Fruit fly (Drosophila melanogaster): ENCODE measurements around the gene milt.
A peak's percentile ranks its signal among the peaks of the same experiment; 100 is the strongest.

milt gene

DNA sequence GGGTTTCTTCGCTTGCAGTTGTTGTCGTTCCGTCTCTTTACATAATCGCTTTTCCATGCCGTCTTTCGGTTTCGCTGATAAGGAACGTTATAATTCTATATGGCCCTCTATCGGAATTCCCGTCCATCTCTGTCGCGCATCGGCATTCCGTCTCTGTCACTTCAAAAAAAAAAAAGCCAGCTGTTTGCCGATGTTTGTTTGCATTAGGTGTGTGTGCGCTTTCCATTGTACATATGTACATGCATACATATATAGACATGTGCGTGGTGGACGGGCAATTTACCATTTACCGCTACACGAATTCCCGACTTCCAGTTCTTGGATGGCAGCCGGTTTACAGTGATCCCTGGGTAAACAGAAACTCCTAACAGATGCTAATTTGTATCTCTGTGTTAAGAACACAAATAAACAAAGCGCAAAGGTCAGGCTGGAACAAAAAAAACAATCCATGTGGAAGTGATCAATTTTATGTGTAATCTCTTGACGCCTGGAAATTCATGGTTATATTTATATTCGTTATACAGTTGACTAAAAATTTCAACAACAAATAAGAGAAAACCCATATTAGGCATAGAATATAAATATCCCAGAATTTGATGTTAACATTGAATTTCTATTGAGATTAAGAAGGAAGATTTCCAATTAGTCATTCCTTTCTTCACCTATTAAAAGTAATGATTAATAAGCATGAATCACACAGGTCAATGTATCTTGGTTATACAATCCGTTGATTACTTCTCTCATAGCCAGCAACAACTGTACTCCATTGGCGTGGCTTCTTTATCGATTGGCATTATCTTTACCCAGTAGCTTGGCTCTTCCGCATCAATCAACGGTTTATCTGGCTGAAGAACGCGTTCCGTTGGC, 5.6 kb downstream of the milt start (continued):
- no peak for TF ChIP-seq al (GFP tag; IDR thresholded peaks at IDR 0.05)
- TF ChIP-seq Ravus (GFP tag; IDR thresholded peaks at IDR 0.05), result no peak
- peak in 1 of 2 experiments; percentile 76 for TF ChIP-seq bsh (GFP tag; optimal IDR thresholded peaks at IDR 0.05)
- peak; percentile 87 for TF ChIP-seq CG33557 (GFP tag; optimal IDR thresholded peaks at IDR 0.05)
- no peak for TF ChIP-seq Dfd (GFP tag; optimal IDR thresholded peaks at IDR 0.05)
- TF ChIP-seq CG10565 (GFP tag; optimal IDR thresholded peaks at IDR 0.05), result no peak
- TF ChIP-seq ase (GFP tag; IDR thresholded peaks at IDR 0.05), result no peak
- TF ChIP-seq Xrp1 (GFP tag; IDR thresholded peaks at IDR 0.05), result peak; percentile 63
- TF ChIP-seq zf30C (GFP tag; optimal IDR thresholded peaks at IDR 0.05), result no peak
- peak; percentile 94 for TF ChIP-seq sens (GFP tag)
- TF ChIP-seq Sry-β (GFP tag; optimal IDR thresholded peaks at IDR 0.05), result no peak
- no peak for TF ChIP-seq sna (GFP tag; IDR thresholded peaks at IDR 0.05; ENCODE audit: partially characterized antibody)
- TF ChIP-seq trem (tag; optimal IDR thresholded peaks at IDR 0.05), result no peak
- no peak for TF ChIP-seq Sry-δ (GFP tag; optimal IDR thresholded peaks at IDR 0.05)
- peak; percentile 63; the same call in 1 of the 3 replicates for TF ChIP-seq zfh1 (GFP tag; IDR thresholded peaks at IDR 0.05)
- peak; percentile 11 for TF ChIP-seq odd (GFP tag; optimal IDR thresholded peaks at IDR 0.05)
- 0 out of 2 replicates have a peak, but pooled peaks have one; percentile 9 for TF ChIP-seq CG5953 (GFP tag; IDR thresholded peaks at IDR 0.05)
- no peak for TF ChIP-seq CG1602 (GFP tag; optimal IDR thresholded peaks at IDR 0.05)
- no peak for TF ChIP-seq CG6791 (GFP tag; IDR thresholded peaks at IDR 0.05; ENCODE audit: partially characterized antibody)
- no peak for TF ChIP-seq CG9932 (GFP tag; IDR thresholded peaks at IDR 0.05)
- TF ChIP-seq wdn (GFP tag; IDR thresholded peaks at IDR 0.05), result no peak
- TF ChIP-seq CG13287 (GFP tag; IDR thresholded peaks at IDR 0.05; ENCODE audit: partially characterized antibody), result no peak
- no peak for TF ChIP-seq CG16779 (GFP tag; IDR thresholded peaks at IDR 0.05)
- TF ChIP-seq ttk (GFP tag; IDR thresholded peaks at IDR 0.05), result no peak
- TF ChIP-seq CG9727 (GFP tag; optimal IDR thresholded peaks at IDR 0.05), result peak; percentile 13
- peak; percentile 33 for TF ChIP-seq her (GFP tag; optimal IDR thresholded peaks at IDR 0.05)
- no peak for TF ChIP-seq TFAM (GFP tag; optimal IDR thresholded peaks at IDR 0.05)
- no peak for TF ChIP-seq Oaz (GFP tag; IDR thresholded peaks at IDR 0.05)
- peak; percentile 66 for TF ChIP-seq CG17912 (GFP tag; optimal IDR thresholded peaks at IDR 0.05)
- no peak for TF ChIP-seq CG12104 (GFP tag; optimal IDR thresholded peaks at IDR 0.05)
- TF ChIP-seq CG8478 (optimal IDR thresholded peaks at IDR 0.05), result no peak
- no peak for TF ChIP-seq pan (optimal IDR thresholded peaks at IDR 0.05)
- TF ChIP-seq pan (GFP tag; optimal IDR thresholded peaks at IDR 0.05 in 1 of 2, IDR thresholded peaks at IDR 0.05 in 1 of 2), result peak in 1 of 2 experiments; percentile 10
- peak; percentile 28; the same call in 1 of the 3 replicates for TF ChIP-seq CG11093 (GFP tag; IDR thresholded peaks at IDR 0.05)
- peak; percentile 54; the same call in 1 of the 2 replicates for TF ChIP-seq ranshi (GFP tag; IDR thresholded peaks at IDR 0.05)
- TF ChIP-seq MESR4 (GFP tag; optimal IDR thresholded peaks at IDR 0.05), result no peak
- TF ChIP-seq Nf-YC (tag; optimal IDR thresholded peaks at IDR 0.05), result no peak
- TF ChIP-seq Sox102F (GFP tag; optimal IDR thresholded peaks at IDR 0.05), result peak; percentile 5
- peak; percentile 21 for TF ChIP-seq HLH54F (GFP tag; optimal IDR thresholded peaks at IDR 0.05)
- no peak for TF ChIP-seq slbo (GFP tag; IDR thresholded peaks at IDR 0.05)
- no peak for TF ChIP-seq Fer3 (tag; optimal IDR thresholded peaks at IDR 0.05)
- TF ChIP-seq Dbx (GFP tag; IDR thresholded peaks at IDR 0.05), result no peak
- TF ChIP-seq Ptx1 (GFP tag; IDR thresholded peaks at IDR 0.05), result no peak
- TF ChIP-seq sob (GFP tag; IDR thresholded peaks at IDR 0.05), result peak; percentile 32; the same call in 1 of the 2 replicates
- peak; percentile 76 for TF ChIP-seq CG2875 (GFP tag; optimal IDR thresholded peaks at IDR 0.05)
- peak; percentile 25 for TF ChIP-seq dmrt99B (tag; optimal IDR thresholded peaks at IDR 0.05)
- TF ChIP-seq CG11398 (GFP tag; optimal IDR thresholded peaks at IDR 0.05), result peak; percentile 37
- TF ChIP-seq gem (tag; optimal IDR thresholded peaks at IDR 0.05), result peak; percentile 34
- peak; percentile 25 for TF ChIP-seq grn (GFP tag; optimal IDR thresholded peaks at IDR 0.05)
- TF ChIP-seq Bteb2 (GFP tag; optimal IDR thresholded peaks at IDR 0.05), result no peak
